Fruit fly (Drosophila melanogaster) whole organism, embryonic: Measurements from ENCODE around the gene Etfb.

Source experiments
- CG10147 ChIP-seq: fragments of 200-800 bp; sonication (Bioruptor generic); optimal IDR thresholded peaks from 2 replicates; lab custom pipeline; 2019; ENCODE audit warnings: missing biosample characterization, mild to moderate bottlenecking, missing genetic modification characterization, moderate library complexity
- CG11695 ChIP-seq: fragments of 200-800 bp; sonication (Bioruptor generic); IDR thresholded peaks from 3 replicates; pipeline ENCODE4 v1.3.6; 2022; ENCODE audit warnings: missing biosample characterization, missing genetic modification characterization
- CG12071 ChIP-seq: fragments of 200-800 bp; sonication (Bioruptor generic); optimal IDR thresholded peaks from 3 replicates; lab custom pipeline; 2018; ENCODE audit warnings: missing biosample characterization, mild to moderate bottlenecking, missing genetic modification characterization
- CG12104 ChIP-seq: fragments of 200-800 bp; sonication (Bioruptor generic); optimal IDR thresholded peaks from 3 replicates; lab custom pipeline; 2016; ENCODE audit warnings: missing biosample characterization, missing genetic modification characterization
- CG12299 ChIP-seq: fragments of 200-800 bp; sonication (Bioruptor generic); optimal IDR thresholded peaks from 2 replicates; lab custom pipeline; 2018; ENCODE audit warnings: missing biosample characterization, mild to moderate bottlenecking, missing genetic modification characterization
- CG13424 ChIP-seq: fragments of 200-800 bp; sonication (Bioruptor generic); optimal IDR thresholded peaks from 2 replicates; lab custom pipeline; 2019; ENCODE audit warnings: missing biosample characterization, mild to moderate bottlenecking, missing genetic modification characterization, moderate library complexity
- CG14667 ChIP-seq: fragments of 200-800 bp; sonication (Bioruptor generic); IDR thresholded peaks from 2 replicates; pipeline ENCODE4 v1.3.6; 2022; ENCODE audit warnings: missing biosample characterization, missing genetic modification characterization
- CG15269 ChIP-seq: fragments of 200-800 bp; sonication (Bioruptor generic); optimal IDR thresholded peaks from 2 replicates; lab custom pipeline; 2018; ENCODE audit warnings: missing biosample characterization, mild to moderate bottlenecking, missing genetic modification characterization, moderate library complexity
- CG15514 ChIP-seq: fragments of 200-800 bp; sonication (Bioruptor generic); optimal IDR thresholded peaks from 3 replicates; lab custom pipeline; 2017; ENCODE audit warnings: missing biosample characterization, missing genetic modification characterization, mild to moderate bottlenecking, moderate library complexity, missing genetic modification reagents
- CG16779 ChIP-seq: fragments of 200-800 bp; sonication (Bioruptor generic); IDR thresholded peaks from 2 replicates; pipeline ENCODE4 v1.3.6; 2022; ENCODE audit warnings: missing biosample characterization, missing genetic modification characterization
- CG17186 ChIP-seq: fragments of 200-800 bp; sonication (Bioruptor generic); optimal IDR thresholded peaks from 3 replicates; lab custom pipeline; 2017; ENCODE audit warnings: missing biosample characterization, missing genetic modification reagents, missing genetic modification characterization
- CG3281 ChIP-seq: fragments of 200-800 bp; sonication (Bioruptor generic); optimal IDR thresholded peaks from 3 replicates; lab custom pipeline; 2017; ENCODE audit warnings: missing biosample characterization, mild to moderate bottlenecking, missing genetic modification characterization
- CG4424 ChIP-seq: fragments of 200-800 bp; sonication (Bioruptor generic); optimal IDR thresholded peaks from 3 replicates; lab custom pipeline; 2016; ENCODE audit warnings: missing biosample characterization, missing genetic modification characterization
- CG5953 ChIP-seq: fragments of 200-800 bp; sonication (Bioruptor generic); IDR thresholded peaks from 2 replicates; pipeline ENCODE4 v1.3.6; 2022; ENCODE audit warnings: missing biosample characterization, missing genetic modification characterization
- CG6791 ChIP-seq: fragments of 200-800 bp; sonication (Bioruptor generic); IDR thresholded peaks from 3 replicates; pipeline ENCODE4 v1.3.6; 2022; ENCODE audit warnings: missing biosample characterization, missing genetic modification characterization; ENCODE audit not compliant: partially characterized antibody
- CoRest ChIP-seq: fragments of 200-800 bp; sonication (Bioruptor generic); optimal IDR thresholded peaks from 3 replicates; lab custom pipeline; 2018; ENCODE audit warnings: missing biosample characterization, mild to moderate bottlenecking, missing genetic modification characterization, moderate library complexity
- D19B ChIP-seq: fragments of 200-800 bp; sonication (Bioruptor generic); optimal IDR thresholded peaks from 2 replicates; lab custom pipeline; 2017; ENCODE audit warnings: missing biosample characterization, mild to moderate bottlenecking, missing genetic modification characterization
- Dbx ChIP-seq: fragments of 200-800 bp; sonication (Bioruptor generic); IDR thresholded peaks from 3 replicates; pipeline ENCODE4 v1.3.6; 2022; ENCODE audit warnings: missing biosample characterization, missing genetic modification characterization
- Elba2 ChIP-seq: fragments of 200-800 bp; sonication (Bioruptor generic); optimal IDR thresholded peaks from 3 replicates; lab custom pipeline; 2016; ENCODE audit warnings: missing biosample characterization, missing genetic modification characterization
- Fer1 ChIP-seq: fragments of 200-800 bp; sonication (Bioruptor generic); optimal IDR thresholded peaks from 2 replicates; lab custom pipeline; 2017; ENCODE audit warnings: missing biosample characterization, mild to moderate bottlenecking, missing genetic modification characterization
- Fer3 ChIP-seq: fragments of 200-800 bp; sonication (Bioruptor generic); optimal IDR thresholded peaks from 2 replicates; lab custom pipeline; 2018; ENCODE audit warnings: missing biosample characterization, mild to moderate bottlenecking, missing genetic modification characterization, moderate library complexity
- MBD-R2 ChIP-seq: fragments of 200-800 bp; sonication (Bioruptor generic); IDR thresholded peaks from 2 replicates; pipeline ENCODE4 v1.3.6; 2022; ENCODE audit warnings: missing biosample characterization, missing genetic modification characterization
- MESR4 ChIP-seq: fragments of 200-800 bp; sonication (Bioruptor generic); optimal IDR thresholded peaks from 2 replicates; lab custom pipeline; 2018; ENCODE audit warnings: missing biosample characterization, mild to moderate bottlenecking, missing genetic modification characterization, moderate library complexity
- NFAT ChIP-seq: fragments of 200-800 bp; sonication (Bioruptor generic); IDR thresholded peaks from 2 replicates; pipeline ENCODE4 v1.3.6; 2022; ENCODE audit warnings: missing biosample characterization, missing genetic modification characterization
- Opbp ChIP-seq: fragments of 200-800 bp; sonication (Bioruptor generic); IDR thresholded peaks from 3 replicates; pipeline ENCODE4 v1.3.6; 2022; ENCODE audit warnings: missing biosample characterization, missing genetic modification characterization; ENCODE audit not compliant: partially characterized antibody
- Pdp1 ChIP-seq, 2 experiments: fragments of 200-800 bp; sonication (Bioruptor generic); optimal IDR thresholded peaks; 3 replicates each; lab custom pipeline; 2016; ENCODE audit warnings: missing biosample characterization in 2 of 2, missing genetic modification characterization in 2 of 2, mild to moderate bottlenecking in 1 of 2, moderate library complexity in 1 of 2
- Sin3A ChIP-seq: fragments of >200 bp; optimal IDR thresholded peaks from 2 replicates; lab custom pipeline; 2018
- Tbp ChIP-seq: fragments of >200 bp; optimal IDR thresholded peaks from 2 replicates; lab custom pipeline; 2018; ENCODE audit warnings: missing biosample characterization, missing genetic modification characterization
- ara ChIP-seq: fragments of 200-800 bp; sonication (Bioruptor generic); IDR thresholded peaks from 2 replicates; pipeline ENCODE4 v1.3.6; 2022; ENCODE audit warnings: missing biosample characterization, missing genetic modification characterization
- ase ChIP-seq: fragments of 200-800 bp; sonication (Bioruptor generic); IDR thresholded peaks from 3 replicates; pipeline ENCODE4 v1.3.6; 2022; ENCODE audit warnings: missing biosample characterization, missing genetic modification characterization
- dpn ChIP-seq, 2 experiments: fragments of 200-800 bp; sonication (Bioruptor generic); optimal IDR thresholded peaks; 3 replicates each; lab custom pipeline; 2016; ENCODE audit warnings: missing biosample characterization in 2 of 2, missing genetic modification characterization in 2 of 2
- ewg ChIP-seq: fragments of 200-800 bp; sonication (Bioruptor generic); optimal IDR thresholded peaks from 3 replicates; lab custom pipeline; 2017; ENCODE audit warnings: mild to moderate bottlenecking, missing biosample characterization, missing genetic modification reagents, missing genetic modification characterization
- fru ChIP-seq: fragments of >200 bp; optimal IDR thresholded peaks from 2 replicates; lab custom pipeline; 2017
- gfzf ChIP-seq: fragments of 200-800 bp; sonication (Bioruptor generic); optimal IDR thresholded peaks from 2 replicates; lab custom pipeline; 2016; ENCODE audit warnings: missing biosample characterization, mild to moderate bottlenecking, missing genetic modification characterization, moderate library complexity
- hbn ChIP-seq: fragments of 200-800 bp; sonication (Bioruptor generic); IDR thresholded peaks from 2 replicates; pipeline ENCODE4 v1.3.6; 2022; ENCODE audit warnings: missing biosample characterization, missing genetic modification characterization; ENCODE audit not compliant: partially characterized antibody
- inv ChIP-seq: fragments of 200-800 bp; sonication (Bioruptor generic); IDR thresholded peaks from 2 replicates; pipeline ENCODE4 v1.3.6; 2022; ENCODE audit warnings: missing biosample characterization, missing genetic modification characterization; ENCODE audit not compliant: partially characterized antibody
- kay ChIP-seq: fragments of 200-800 bp; sonication (Bioruptor generic); optimal IDR thresholded peaks from 2 replicates; lab custom pipeline; 2016; ENCODE audit warnings: missing biosample characterization, missing genetic modification characterization
- lmd ChIP-seq: fragments of 200-800 bp; sonication (Bioruptor generic); IDR thresholded peaks from 2 replicates; pipeline ENCODE4 v1.3.6; 2022; ENCODE audit warnings: missing biosample characterization, missing genetic modification characterization
- nerfin-2 ChIP-seq: fragments of 200-800 bp; sonication (Bioruptor generic); IDR thresholded peaks from 2 replicates; pipeline ENCODE4 v1.3.6; 2022; ENCODE audit warnings: missing biosample characterization, missing genetic modification characterization; ENCODE audit not compliant: partially characterized antibody
- nmo ChIP-seq: fragments of 200-800 bp; sonication (Bioruptor generic); optimal IDR thresholded peaks from 2 replicates; lab custom pipeline; 2018; ENCODE audit warnings: missing biosample characterization, mild to moderate bottlenecking, missing genetic modification characterization, moderate library complexity
- nom ChIP-seq: fragments of 200-800 bp; sonication (Bioruptor generic); optimal IDR thresholded peaks from 2 replicates; lab custom pipeline; 2017; ENCODE audit warnings: missing biosample characterization, missing genetic modification characterization, mild to moderate bottlenecking, moderate library complexity, missing genetic modification reagents
- pho ChIP-seq: fragments of 200-800 bp; sonication (Bioruptor generic); optimal IDR thresholded peaks from 2 replicates; lab custom pipeline; 2016; ENCODE audit warnings: missing biosample characterization, missing genetic modification characterization
- repo ChIP-seq: fragments of 200-800 bp; sonication (Bioruptor generic); optimal IDR thresholded peaks from 2 replicates; lab custom pipeline; 2016; ENCODE audit warnings: missing biosample characterization, missing genetic modification characterization
- schlank ChIP-seq: fragments of 200-800 bp; sonication (Bioruptor generic); optimal IDR thresholded peaks from 2 replicates; lab custom pipeline; 2018; ENCODE audit warnings: missing biosample characterization, mild to moderate bottlenecking, missing genetic modification characterization
- slbo ChIP-seq: fragments of 200-800 bp; sonication (Bioruptor generic); IDR thresholded peaks from 2 replicates; pipeline ENCODE4 v1.3.6; 2022; ENCODE audit warnings: missing biosample characterization, missing genetic modification characterization
- tgo ChIP-seq: fragments of 200-800 bp; sonication (Bioruptor generic); IDR thresholded peaks from 3 replicates; pipeline ENCODE4 v1.3.6; 2022; ENCODE audit warnings: missing biosample characterization, missing genetic modification characterization
- tin ChIP-seq: fragments of 200-800 bp; sonication (Bioruptor generic); optimal IDR thresholded peaks from 3 replicates; lab custom pipeline; 2016; ENCODE audit warnings: missing biosample characterization, missing genetic modification characterization
- unpg ChIP-seq: fragments of 200-800 bp; sonication (Bioruptor generic); optimal IDR thresholded peaks from 3 replicates; lab custom pipeline; 2018; ENCODE audit warnings: missing biosample characterization, mild to moderate bottlenecking, missing genetic modification characterization, moderate library complexity
- wek ChIP-seq: fragments of 200-800 bp; sonication (Bioruptor generic); optimal IDR thresholded peaks from 3 replicates; lab custom pipeline; 2018; ENCODE audit warnings: missing biosample characterization, mild to moderate bottlenecking, missing genetic modification characterization, moderate library complexity

Etfb gene

DNA sequence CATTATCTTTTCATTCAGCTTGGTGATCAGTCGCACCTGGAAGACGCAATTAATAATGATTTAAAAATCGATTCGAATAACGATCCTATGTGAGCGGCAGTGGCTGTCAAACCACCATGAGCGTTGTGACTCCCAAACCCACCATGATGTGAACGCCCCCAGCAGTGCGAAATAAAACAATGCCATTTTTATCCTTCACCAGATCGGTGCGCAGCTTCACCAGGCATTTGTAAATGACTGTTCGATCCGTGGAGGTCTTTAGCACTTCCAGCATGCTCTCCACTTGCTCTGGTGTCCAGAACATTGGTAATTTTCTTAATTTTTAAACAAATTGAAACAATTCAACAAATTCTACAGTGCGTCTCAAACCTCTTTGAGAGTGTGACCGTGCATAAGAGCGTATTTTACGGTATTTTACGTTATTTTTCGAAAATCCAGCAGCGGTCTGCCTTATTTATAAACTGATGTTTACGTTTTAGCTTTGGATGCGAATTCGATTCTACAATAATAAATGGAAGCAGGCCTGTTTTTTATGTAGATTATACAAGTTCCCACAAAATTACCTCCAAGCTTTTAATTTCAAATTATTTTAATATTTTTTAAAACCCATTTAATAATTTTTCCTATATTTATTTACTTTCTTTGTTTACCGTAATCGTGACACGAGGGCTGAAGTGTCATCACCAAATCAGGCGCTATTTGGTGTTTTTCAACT, 3.6 kb downstream of the Etfb start, which contains the start of the genes Rnb and Drice (continued):
- no peak for TF ChIP-seq fru (lab: Kevin White, UChicago)
- no peak for TF ChIP-seq ewg (GFP tag; lab: Kevin White, UChicago)
- peak; percentile 57 for TF ChIP-seq slbo (GFP tag; lab: Robert Waterston, UW)
- TF ChIP-seq CG15269 (tag; lab: Kevin White, UChicago): no peak
- peak; percentile 90 for TF ChIP-seq MESR4 (GFP tag; lab: Kevin White, UChicago)
- no peak for TF ChIP-seq Fer3 (tag; lab: Kevin White, UChicago)
- TF ChIP-seq CoRest (tag; lab: Kevin White, UChicago): peak; percentile 75
- peak; percentile 65 for TF ChIP-seq hbn (GFP tag; lab: Robert Waterston, UW)
- TF ChIP-seq CG5953: 0 out of 2 replicates have a peak, but pooled peaks have one; percentile 6
- peak; percentile 77 for TF ChIP-seq Sin3A (lab: Kevin White, UChicago)
- TF ChIP-seq Dbx (GFP tag; lab: Robert Waterston, UW): peak; percentile 31; the same call in 1 of the 3 replicates
- peak; percentile 83 for TF ChIP-seq gfzf (GFP tag; lab: Kevin White, UChicago)
- no peak for TF ChIP-seq CG12299 (tag; lab: Kevin White, UChicago)
- peak; percentile 42 for TF ChIP-seq CG17186 (GFP tag; lab: Kevin White, UChicago)
- TF ChIP-seq tin (GFP tag; lab: Kevin White, UChicago): peak; percentile 38
- peak; percentile 60 for TF ChIP-seq CG13424
- peak in 1 of 2 experiments; percentile 33 for TF ChIP-seq dpn (GFP tag; optimal IDR thresholded peaks at IDR 0.05; lab: Kevin White, UChicago)
- TF ChIP-seq nerfin-2 (GFP tag; lab: Robert Waterston, UW): 0 out of 2 replicates have a peak, but pooled peaks have one; percentile 22
- TF ChIP-seq CG4424: peak; percentile 48
- TF ChIP-seq CG16779: no peak
- TF ChIP-seq CG11695 (GFP tag; lab: Robert Waterston, UW): no peak
- peak; percentile 36 for TF ChIP-seq Fer1 (GFP tag; lab: Kevin White, UChicago)
- peak; percentile 31 for TF ChIP-seq CG15514 (GFP tag; lab: Kevin White, UChicago)
- TF ChIP-seq Opbp (GFP tag; lab: Robert Waterston, UW): 0 out of 3 replicates have a peak, but pooled peaks have one; percentile 19
- TF ChIP-seq Elba2 (GFP tag; lab: Kevin White, UChicago): no peak
- TF ChIP-seq schlank: no peak
- TF ChIP-seq repo (GFP tag; lab: Kevin White, UChicago): no peak
- 0 out of 3 replicates have a peak, but pooled peaks have one; percentile 32 for TF ChIP-seq ase
- TF ChIP-seq lmd (GFP tag; lab: Robert Waterston, UW): peak; percentile 8; the same call in 1 of the 2 replicates
- TF ChIP-seq CG3281 (GFP tag; lab: Kevin White, UChicago): peak; percentile 56
- TF ChIP-seq CG6791: peak; percentile 60
- peak; percentile 47 for TF ChIP-seq tgo (GFP tag; lab: Robert Waterston, UW)
- peak; percentile 60 for TF ChIP-seq inv (GFP tag; lab: Robert Waterston, UW)
- peak; percentile 25 for TF ChIP-seq nom (GFP tag; lab: Kevin White, UChicago)
- TF ChIP-seq CG12071 (GFP tag; lab: Kevin White, UChicago): no peak
- peak in 1 of 2 experiments; percentile 39 for TF ChIP-seq Pdp1 (GFP tag; optimal IDR thresholded peaks at IDR 0.05; lab: Kevin White, UChicago)
- peak; percentile 49; the same call in 1 of the 2 replicates for TF ChIP-seq NFAT (GFP tag; lab: Robert Waterston, UW)
- peak; percentile 54 for TF ChIP-seq CG10147 (GFP tag; lab: Kevin White, UChicago)
- TF ChIP-seq CG12104 (GFP tag; lab: Kevin White, UChicago): peak; percentile 64
- TF ChIP-seq CG14667: peak; percentile 32; the same call in 1 of the 2 replicates
- TF ChIP-seq kay (GFP tag; lab: Kevin White, UChicago): peak; percentile 83
- TF ChIP-seq nmo (GFP tag; lab: Kevin White, UChicago): peak; percentile 68
- TF ChIP-seq wek (GFP tag; lab: Kevin White, UChicago): peak; percentile 20
- TF ChIP-seq Tbp (GFP tag; lab: Kevin White, UChicago): peak; percentile 32
- peak; percentile 54 for TF ChIP-seq MBD-R2 (GFP tag; lab: Robert Waterston, UW)
- TF ChIP-seq pho (GFP tag; lab: Kevin White, UChicago): peak; percentile 23
- TF ChIP-seq ara: peak; percentile 15; the same call in 1 of the 2 replicates
- no peak for TF ChIP-seq D19B
- no peak for TF ChIP-seq unpg (GFP tag; lab: Kevin White, UChicago)
